Worm (Caenorhabditis elegans): ENCODE results near the gene Y47D3A.21.

Gene Y47D3A.21

ce11 chrIII:11236788-11237187 is 41.9 kb downstream of the Y47D3A.21 start, which contains the start of the genes Y47D3A.14 and aakb-2:
Y47D3A.14 (minus strand) TSS chrIII:11236868.
aakb-2 (plus strand) TSS chrIII:11237143.
- TF ChIP-seq flt-1 (GFP tag; IDR thresholded peaks at IDR 0.05), result peak; percentile 59; the same call in 1 of the 2 replicates
- peak; percentile 74 for TF ChIP-seq ztf-23 (GFP tag; IDR thresholded peaks at IDR 0.05)
- peak; percentile 58 for TF ChIP-seq med-1 (GFP tag; optimal IDR thresholded peaks at IDR 0.05; ENCODE audit: insufficient read depth)
- TF ChIP-seq T22C8.4 (GFP tag; IDR thresholded peaks at IDR 0.05), result no peak

- TF ChIP-seq cog-1 (tag; optimal IDR thresholded peaks at IDR 0.05) (no peak), ztf-29 (GFP tag; IDR thresholded peaks at IDR 0.05) (no peak), ref-1 (GFP tag; conservative IDR thresholded peaks at IDR 0.05) (no peak), med-1 (GFP tag; optimal IDR thresholded peaks at IDR 0.05; ENCODE audit: insufficient read depth) (no peak), flt-1 (GFP tag; IDR thresholded peaks at IDR 0.05) (no peak), tab-1 (GFP tag; IDR thresholded peaks at IDR 0.05) (no peak), klf-2 (GFP tag; conservative IDR thresholded peaks at IDR 0.05) (no peak), ztf-23 (GFP tag; IDR thresholded peaks at IDR 0.05) (no peak), T22C8.4 (GFP tag; IDR thresholded peaks at IDR 0.05) (no peak)
Measured at ce11 chrIII:11234742-11235141, 44.0 kb downstream of the Y47D3A.21 start, which contains the start of gene Y47D3A.34. Y47D3A.34 (minus strand) TSS chrIII:11234861.

ce11 chrIII:11231969-11232368 is 46.7 kb downstream of the Y47D3A.21 start, which contains the start of gene elo-8:
elo-8 (minus strand) TSS chrIII:11232069.
- TF ChIP-seq ztf-23 (GFP tag; IDR thresholded peaks at IDR 0.05) (no peak), ztf-29 (GFP tag; IDR thresholded peaks at IDR 0.05) (no peak), klf-2 (GFP tag; conservative IDR thresholded peaks at IDR 0.05) (no peak), tab-1 (GFP tag; IDR thresholded peaks at IDR 0.05) (no peak), T22C8.4 (GFP tag; IDR thresholded peaks at IDR 0.05) (no peak), cog-1 (tag; optimal IDR thresholded peaks at IDR 0.05) (no peak), flt-1 (GFP tag; IDR thresholded peaks at IDR 0.05) (no peak), med-1 (GFP tag; optimal IDR thresholded peaks at IDR 0.05; ENCODE audit: insufficient read depth) (no peak), ref-1 (GFP tag; conservative IDR thresholded peaks at IDR 0.05) (no peak)

ce11 chrIII:11231408-11231807 is 47.3 kb downstream of the Y47D3A.21 start:
- TF ChIP-seq T22C8.4 (GFP tag; IDR thresholded peaks at IDR 0.05) (peak; percentile 76), med-1 (GFP tag; optimal IDR thresholded peaks at IDR 0.05; ENCODE audit: insufficient read depth) (no peak)

ce11 chrIII:11230581-11230980 is 48.1 kb downstream of the Y47D3A.21 start:
- TF ChIP-seq klf-2 (GFP tag; conservative IDR thresholded peaks at IDR 0.05) (no peak), T22C8.4 (GFP tag; IDR thresholded peaks at IDR 0.05) (peak; percentile 62), ref-1 (GFP tag; conservative IDR thresholded peaks at IDR 0.05) (no peak)

- TF ChIP-seq ztf-23 (GFP tag; IDR thresholded peaks at IDR 0.05) (no peak), med-1 (GFP tag; optimal IDR thresholded peaks at IDR 0.05; ENCODE audit: insufficient read depth) (no peak), ref-1 (GFP tag; conservative IDR thresholded peaks at IDR 0.05) (no peak), klf-2 (GFP tag; conservative IDR thresholded peaks at IDR 0.05) (no peak), tab-1 (GFP tag; IDR thresholded peaks at IDR 0.05) (no peak), cog-1 (tag; optimal IDR thresholded peaks at IDR 0.05) (no peak), flt-1 (GFP tag; IDR thresholded peaks at IDR 0.05) (no peak), ztf-29 (GFP tag; IDR thresholded peaks at IDR 0.05) (no peak), T22C8.4 (GFP tag; IDR thresholded peaks at IDR 0.05) (no peak)
Measured at ce11 chrIII:11227025-11227424, 51.7 kb downstream of the Y47D3A.21 start, which contains the start of gene tbx-37. tbx-37 (minus strand) TSS chrIII:11227125.
